Worm (Caenorhabditis elegans): Measurements from ENCODE around the gene nhr-96.

- TF ChIP-seq W03F9.2 (tag; optimal IDR thresholded peaks at IDR 0.05) (no peak), him-1 (tag; optimal IDR thresholded peaks at IDR 0.05) (no peak)
Observed at ce11 chrV:2264925-2265324, 31.6 kb downstream of the nhr-96 start.
